Worm (Caenorhabditis elegans): ENCODE results near the gene Y70C5A.4.
A peak's percentile ranks its signal among the peaks of the same experiment; 100 is the strongest.

Y70C5A.4 gene

DNA sequence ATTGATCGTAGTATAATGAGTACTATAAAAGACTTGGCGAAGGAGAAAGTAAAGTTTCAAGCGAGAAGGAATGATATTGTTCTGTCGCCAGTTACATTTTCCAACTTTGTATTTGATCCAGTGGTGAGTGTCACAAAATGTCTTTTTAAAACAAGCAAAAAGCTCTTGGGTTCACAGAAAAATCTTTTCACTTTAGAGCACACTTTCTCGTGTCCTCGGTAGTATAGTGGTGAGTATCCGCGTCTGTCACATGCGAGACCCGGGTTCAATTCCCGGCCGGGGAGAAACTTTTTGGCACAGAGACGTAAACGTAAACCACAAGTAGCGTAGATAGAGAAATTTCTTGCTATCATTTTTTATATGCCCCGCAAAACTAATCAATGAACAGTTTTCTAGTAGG lies 22.8 kb downstream of the Y70C5A.4 start:
- no peak for TF ChIP-seq spr-3 (GFP tag; optimal IDR thresholded peaks at IDR 0.05)
- peak; percentile 43; the same call in 1 of the 2 replicates for TF ChIP-seq dmd-6 (GFP tag; IDR thresholded peaks at IDR 0.05)
- no peak for TF ChIP-seq F49E8.2 (tag; optimal IDR thresholded peaks at IDR 0.05; ENCODE audit: borderline replicate concordance)
- TF ChIP-seq zfp-3 (GFP tag; conservative IDR thresholded peaks at IDR 0.05), result 0 out of 2 replicates have a peak, but pooled peaks have one; percentile 38
- peak; percentile 81; the same call in 1 of the 2 replicates for TF ChIP-seq dmd-8 (GFP tag; IDR thresholded peaks at IDR 0.05)
- TF ChIP-seq daf-19 (GFP tag; conservative IDR thresholded peaks at IDR 0.05), result peak; percentile 69
- no peak for TF ChIP-seq ctbp-1 (GFP tag; IDR thresholded peaks at IDR 0.05)
- 0 out of 2 replicates have a peak, but pooled peaks have one; percentile 10 for TF ChIP-seq nhr-41 (GFP tag; IDR thresholded peaks at IDR 0.05)
- 0 out of 2 replicates have a peak, but pooled peaks have one; percentile 12 for TF ChIP-seq lin-1 (GFP tag; IDR thresholded peaks at IDR 0.05)
- no peak for TF ChIP-seq egl-43 (GFP tag; IDR thresholded peaks at IDR 0.05)
- no peak for TF ChIP-seq jun-1 (tag; optimal IDR thresholded peaks at IDR 0.05)
- no peak for TF ChIP-seq ces-1 (GFP tag; optimal IDR thresholded peaks at IDR 0.05)
- TF ChIP-seq mep-1 (tag; optimal IDR thresholded peaks at IDR 0.05), result no peak
- no peak for TF ChIP-seq T20F7.1 (GFP tag; optimal IDR thresholded peaks at IDR 0.05)
- no peak for TF ChIP-seq nhr-11 (tag; optimal IDR thresholded peaks at IDR 0.05)
- TF ChIP-seq php-3 (GFP tag; IDR thresholded peaks at IDR 0.05), result peak; percentile 30; the same call in 1 of the 2 replicates
- 0 out of 2 replicates have a peak, but pooled peaks have one; percentile 21 for TF ChIP-seq arid-1 (GFP tag; conservative IDR thresholded peaks at IDR 0.05)
- peak; percentile 74 for TF ChIP-seq lim-7 (GFP tag; IDR thresholded peaks at IDR 0.05)
- TF ChIP-seq duxl-1 (tag; optimal IDR thresholded peaks at IDR 0.05; ENCODE audit: poor library complexity), result peak; percentile 74
- TF ChIP-seq lin-15B (tag; optimal IDR thresholded peaks at IDR 0.05), result no peak
- TF ChIP-seq daf-16 (GFP tag; optimal IDR thresholded peaks at IDR 0.05), result no peak
- peak; percentile 42 for TF ChIP-seq daf-16 (tag; optimal IDR thresholded peaks at IDR 0.05)
- TF ChIP-seq F44E2.7 (GFP tag; IDR thresholded peaks at IDR 0.05), result 0 out of 2 replicates have a peak, but pooled peaks have one; percentile 48

- TF ChIP-seq nhr-77 (tag; optimal IDR thresholded peaks at IDR 0.05) (no peak), vab-7 (GFP tag; IDR thresholded peaks at IDR 0.05) (no peak), ceh-44 (GFP tag; IDR thresholded peaks at IDR 0.05) (no peak), nhr-48 (tag; optimal IDR thresholded peaks at IDR 0.05) (no peak), sdz-12 (GFP tag; optimal IDR thresholded peaks at IDR 0.05) (no peak)
Observed at ce11 chrV:16643558-16643957, 26.0 kb downstream of the Y70C5A.4 start, which contains the start of gene srw-77. Gene srw-77 (minus strand): TSS chrV:16643658.

DNA sequence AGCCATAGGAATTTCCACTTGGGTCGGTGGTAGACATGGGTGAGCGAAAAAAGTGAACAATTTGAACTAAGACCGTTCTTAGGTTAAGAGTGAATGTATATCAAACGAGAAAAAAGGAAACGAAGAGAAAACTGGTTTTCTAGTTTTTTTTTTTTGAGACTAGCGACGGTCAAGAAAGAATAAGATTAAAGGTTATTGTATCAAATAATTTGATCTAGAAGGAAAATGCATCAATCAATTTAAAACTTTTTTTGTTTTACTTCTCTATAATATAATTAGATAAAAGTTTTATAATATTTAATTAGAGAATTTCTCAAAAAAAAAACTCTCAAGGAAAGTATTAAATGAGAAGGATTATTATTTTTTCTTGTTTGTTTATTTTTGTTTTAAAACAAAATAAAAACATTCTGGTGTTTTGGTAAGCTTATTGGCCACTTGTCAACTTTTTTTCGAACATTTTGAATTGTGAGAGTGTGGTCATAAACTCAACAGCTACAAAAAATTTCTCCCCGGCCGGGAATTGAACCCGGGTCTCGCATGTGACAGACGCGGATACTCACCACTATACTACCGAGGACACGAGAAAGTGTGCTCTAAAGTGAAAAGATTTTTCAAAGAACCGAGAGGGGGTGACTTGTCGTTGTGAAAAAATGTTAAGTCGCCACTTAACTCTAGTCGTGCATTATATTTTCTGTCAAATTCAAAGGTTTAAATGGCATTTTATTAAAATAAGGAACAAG lies 27.8 kb downstream of the Y70C5A.4 start, which contains the start of gene W06G6.17:
W06G6.17 (minus strand) TSS at position 51 of the 740 bp plus-strand sequence.
- TF ChIP-seq F10B5.3 (tag; optimal IDR thresholded peaks at IDR 0.05) (no peak), lim-7 (GFP tag; IDR thresholded peaks at IDR 0.05) (0 out of 2 replicates have a peak, but pooled peaks have one; percentile 22), mes-2 (tag; optimal IDR thresholded peaks at IDR 0.05; ENCODE audit: poor library complexity, severe bottlenecking) (no peak), dve-1 (tag; optimal IDR thresholded peaks at IDR 0.05; ENCODE audit: insufficient read depth) (no peak), tag-97 (GFP tag; IDR thresholded peaks at IDR 0.05) (no peak), lin-29 (GFP tag; IDR thresholded peaks at IDR 0.05) (no peak), duxl-1 (tag; optimal IDR thresholded peaks at IDR 0.05; ENCODE audit: poor library complexity) (peak; percentile 53), Y5F2A.4 (GFP tag; optimal IDR thresholded peaks at IDR 0.05) (no peak), daf-12 (tag; optimal IDR thresholded peaks at IDR 0.05) (no peak), daf-16 (GFP tag; optimal IDR thresholded peaks at IDR 0.05) (peak in 1 of 2 experiments; percentile 44), daf-16 (tag; optimal IDR thresholded peaks at IDR 0.05) (peak; percentile 44), nhr-25 (tag; optimal IDR thresholded peaks at IDR 0.05; ENCODE audit: borderline replicate concordance, insufficient read depth) (no peak), egl-43 (GFP tag; IDR thresholded peaks at IDR 0.05) (peak; percentile 49; the same call in 1 of the 2 replicates), madf-5 (GFP tag; IDR thresholded peaks at IDR 0.05) (0 out of 4 replicates have a peak, but pooled peaks of 1 of the 2 experiments have one; percentile 49), dmd-6 (GFP tag; IDR thresholded peaks at IDR 0.05) (peak; percentile 28; the same call in 1 of the 2 replicates), hlh-30 (tag; optimal IDR thresholded peaks at IDR 0.05; ENCODE audit: insufficient read depth) (peak; percentile 74), zfp-2 (tag; optimal IDR thresholded peaks at IDR 0.05) (no peak), nhr-28 (tag; optimal IDR thresholded peaks at IDR 0.05) (no peak), T20F7.1 (GFP tag; optimal IDR thresholded peaks at IDR 0.05) (no peak), Y48G9A.11 (GFP tag; IDR thresholded peaks at IDR 0.05) (0 out of 2 replicates have a peak, but pooled peaks have one; percentile 23), daf-19 (GFP tag; conservative IDR thresholded peaks at IDR 0.05) (no peak), nhr-237 (tag; optimal IDR thresholded peaks at IDR 0.05) (no peak), unc-62 (GFP tag; optimal IDR thresholded peaks at IDR 0.05 in 1 of 2) (no peak), unc-62 (tag; optimal IDR thresholded peaks at IDR 0.05) (no peak), lir-3 (tag; optimal IDR thresholded peaks at IDR 0.05) (no peak)

Data from whole organism, L4 larva.